Fruit fly (Drosophila melanogaster): ENCODE data around the gene AkhR.
A peak's percentile ranks its signal among the peaks of the same experiment; 100 is the strongest.

The AkhR gene

dm6 chr2L:6693794-6694254, 22.2 kb downstream of the AkhR start (continued):
- no peak for TF ChIP-seq NK7.1 (GFP tag; optimal IDR thresholded peaks at IDR 0.05)
- TF ChIP-seq shn (GFP tag; optimal IDR thresholded peaks at IDR 0.05) = no peak
- no peak for TF ChIP-seq ind (GFP tag; optimal IDR thresholded peaks at IDR 0.05)
- peak; percentile 19 for TF ChIP-seq CG15011 (GFP tag; optimal IDR thresholded peaks at IDR 0.05)
- TF ChIP-seq CG31224 (GFP tag; IDR thresholded peaks at IDR 0.05) = no peak
- peak; percentile 47 to 58 for TF ChIP-seq bsh (GFP tag; optimal IDR thresholded peaks at IDR 0.05)
- no peak; the same call in 1 of the 2 replicates for TF ChIP-seq ttk (GFP tag; IDR thresholded peaks at IDR 0.05)
- no peak for TF ChIP-seq CG6272 (GFP tag; IDR thresholded peaks at IDR 0.05)
- TF ChIP-seq CG1647 (GFP tag; optimal IDR thresholded peaks at IDR 0.05) = no peak
- TF ChIP-seq pho (GFP tag; optimal IDR thresholded peaks at IDR 0.05) = no peak
- TF ChIP-seq CG8281 (tag; optimal IDR thresholded peaks at IDR 0.05) = no peak
- TF ChIP-seq zen (tag; optimal IDR thresholded peaks at IDR 0.05) = no peak
- TF ChIP-seq CG7963 (GFP tag; IDR thresholded peaks at IDR 0.05; ENCODE audit: partially characterized antibody) = no peak
- no peak for TF ChIP-seq maf-S (GFP tag; optimal IDR thresholded peaks at IDR 0.05)
- no peak for TF ChIP-seq CG8359 (GFP tag; optimal IDR thresholded peaks at IDR 0.05; ENCODE audit: borderline replicate concordance)
- no peak for TF ChIP-seq jigr1 (GFP tag; IDR thresholded peaks at IDR 0.05)
- TF ChIP-seq Jarid2 (GFP tag; optimal IDR thresholded peaks at IDR 0.05) = no peak
- TF ChIP-seq CG8089 (GFP tag; optimal IDR thresholded peaks at IDR 0.05) = peak; percentile 10
- peak; percentile 27 for TF ChIP-seq Hr3 (GFP tag; optimal IDR thresholded peaks at IDR 0.05)
- TF ChIP-seq Spps (tag; optimal IDR thresholded peaks at IDR 0.05) = no peak
- no peak for TF ChIP-seq gfzf (GFP tag; optimal IDR thresholded peaks at IDR 0.05)
- no peak for TF ChIP-seq Ets97D (GFP tag; optimal IDR thresholded peaks at IDR 0.05)
- TF ChIP-seq al (GFP tag; IDR thresholded peaks at IDR 0.05) = no peak
- no peak for TF ChIP-seq CG6765 (GFP tag; optimal IDR thresholded peaks at IDR 0.05)
- TF ChIP-seq CG7745 (tag; optimal IDR thresholded peaks at IDR 0.05) = no peak
- TF ChIP-seq CG17612 (GFP tag; IDR thresholded peaks at IDR 0.05) = no peak
- TF ChIP-seq Gsc (GFP tag; IDR thresholded peaks at IDR 0.05) = no peak
- 0 out of 2 replicates have a peak, but pooled peaks have one; percentile 34 for TF ChIP-seq CG14014 (GFP tag; IDR thresholded peaks at IDR 0.05)
- no peak for TF ChIP-seq run (tag; optimal IDR thresholded peaks at IDR 0.05)
- no peak for TF ChIP-seq Taf1 (GFP tag; IDR thresholded peaks at IDR 0.05)
- TF ChIP-seq CG14860 (GFP tag; IDR thresholded peaks at IDR 0.05; ENCODE audit: partially characterized antibody) = no peak
- no peak for TF ChIP-seq NC2β (GFP tag; optimal IDR thresholded peaks at IDR 0.05)
- TF ChIP-seq az2 (GFP tag; optimal IDR thresholded peaks at IDR 0.05) = peak; percentile 37
- no peak for TF ChIP-seq CG11456 (GFP tag; IDR thresholded peaks at IDR 0.05)
- TF ChIP-seq lov (optimal IDR thresholded peaks at IDR 0.05) = no peak
- TF ChIP-seq lov (GFP tag; IDR thresholded peaks at IDR 0.05) = no peak
- no peak for TF ChIP-seq CG10543 (GFP tag; optimal IDR thresholded peaks at IDR 0.05)
- TF ChIP-seq CG7786 (GFP tag; optimal IDR thresholded peaks at IDR 0.05) = no peak
- TF ChIP-seq Ptx1 (GFP tag; IDR thresholded peaks at IDR 0.05) = peak; percentile 32; the same call in 1 of the 2 replicates
- no peak for TF ChIP-seq CHES-1-like (GFP tag; optimal IDR thresholded peaks at IDR 0.05)
- TF ChIP-seq mirr (GFP tag; optimal IDR thresholded peaks at IDR 0.05) = no peak
- TF ChIP-seq CG17359 (tag; optimal IDR thresholded peaks at IDR 0.05) = peak; percentile 48
- TF ChIP-seq sc (optimal IDR thresholded peaks at IDR 0.05) = no peak
- peak; percentile 37 for TF ChIP-seq sc (GFP tag; optimal IDR thresholded peaks at IDR 0.05)
- no peak for TF ChIP-seq Lhr (GFP tag; optimal IDR thresholded peaks at IDR 0.05)
- no peak for TF ChIP-seq CG15479 (GFP tag; optimal IDR thresholded peaks at IDR 0.05)
- no peak for TF ChIP-seq jumu (GFP tag; optimal IDR thresholded peaks at IDR 0.05)
- peak; percentile 54 for TF ChIP-seq nerfin-1 (tag; optimal IDR thresholded peaks at IDR 0.05)
- no peak for TF ChIP-seq Doc2 (GFP tag; IDR thresholded peaks at IDR 0.05)
- TF ChIP-seq NfI (GFP tag; optimal IDR thresholded peaks at IDR 0.05) = no peak
- peak; percentile 5 for TF ChIP-seq CG1603 (tag; optimal IDR thresholded peaks at IDR 0.05)
- TF ChIP-seq CG5953 (GFP tag; IDR thresholded peaks at IDR 0.05) = no peak

Measured in whole organism, embryonic.